Worm (Caenorhabditis elegans) whole organism, L2 larva: ENCODE data around the gene F47E1.20.

Experiments
- C34F6.9 ChIP-seq: fragments of 150-350 bp; optimal IDR thresholded peaks from 2 replicates; lab custom pipeline; 2014; ENCODE audit warnings: missing biosample characterization, missing genetic modification characterization
- R02D3.7 ChIP-seq: fragments of 150-350 bp; optimal IDR thresholded peaks from 2 replicates; lab custom pipeline; 2014; ENCODE audit warnings: missing biosample characterization, missing genetic modification characterization
- ZK546.5 ChIP-seq: sonication (generic microtip); optimal IDR thresholded peaks from 2 replicates; lab custom pipeline; 2017; ENCODE audit warnings: missing biosample characterization, missing genetic modification characterization
- alr-1 ChIP-seq: fragments of 150-350 bp; optimal IDR thresholded peaks from 2 replicates; lab custom pipeline; 2014; ENCODE audit warnings: missing biosample characterization, missing genetic modification characterization
- aly-2 ChIP-seq: fragments of 150-350 bp; optimal IDR thresholded peaks from 2 replicates; lab custom pipeline; 2014; ENCODE audit warnings: missing biosample characterization, missing genetic modification characterization
- blmp-1 ChIP-seq: sonication (generic microtip); optimal IDR thresholded peaks from 2 replicates; lab custom pipeline; 2017; ENCODE audit warnings: missing genetic modification characterization, mild to moderate bottlenecking, missing compliant biosample characterization, antibody characterized with exemption, moderate library complexity; ENCODE audit not compliant: insufficient read depth
- ceh-16 ChIP-seq: fragments of 150-350 bp; optimal IDR thresholded peaks from 2 replicates; lab custom pipeline; 2014; ENCODE audit warnings: missing biosample characterization, missing genetic modification characterization
- ceh-82 ChIP-seq: fragments of 150-350 bp; optimal IDR thresholded peaks from 2 replicates; lab custom pipeline; 2014; ENCODE audit warnings: missing biosample characterization, missing genetic modification characterization
- crh-2 ChIP-seq: sonication (generic microtip); optimal IDR thresholded peaks from 2 replicates; lab custom pipeline; 2017; ENCODE audit warnings: missing biosample characterization, missing genetic modification characterization
- dmd-4 ChIP-seq: sonication (generic microtip); optimal IDR thresholded peaks from 2 replicates; lab custom pipeline; 2017; ENCODE audit warnings: missing biosample characterization, missing genetic modification characterization
- egl-27 ChIP-seq: sonication (generic microtip); optimal IDR thresholded peaks from 3 replicates; lab custom pipeline; 2017; ENCODE audit warnings: missing biosample characterization, missing genetic modification reagents, missing genetic modification characterization
- elt-1 ChIP-seq: fragments of 150-350 bp; optimal IDR thresholded peaks from 2 replicates; lab custom pipeline; 2014; ENCODE audit warnings: missing biosample characterization, missing genetic modification characterization
- fos-1 ChIP-seq: fragments of 150-350 bp; optimal IDR thresholded peaks from 2 replicates; lab custom pipeline; 2014; ENCODE audit warnings: missing biosample characterization, missing genetic modification characterization
- gmeb-1 ChIP-seq: fragments of 150-350 bp; optimal IDR thresholded peaks from 2 replicates; lab custom pipeline; 2014; ENCODE audit warnings: missing biosample characterization, missing genetic modification characterization
- lin-13 ChIP-seq: fragments of 150-350 bp; optimal IDR thresholded peaks from 2 replicates; lab custom pipeline; 2014; ENCODE audit warnings: missing biosample characterization, missing genetic modification reagents, missing genetic modification characterization
- lsy-2 ChIP-seq, 2 experiments: fragments of 150-350 bp in 1 of 2; sonication (generic microtip) in 1 of 2; optimal IDR thresholded peaks; 2 replicates each; lab custom pipeline; 2014 to 2017; ENCODE audit warnings: missing biosample characterization in 2 of 2, missing genetic modification characterization in 2 of 2
- mab-5 ChIP-seq: fragments of 150-350 bp; optimal IDR thresholded peaks from 2 replicates; lab custom pipeline; 2014; ENCODE audit warnings: missing biosample characterization, missing genetic modification characterization
- mbf-1 ChIP-seq: sonication (generic microtip); optimal IDR thresholded peaks from 2 replicates; lab custom pipeline; 2017; ENCODE audit warnings: missing biosample characterization, missing genetic modification characterization
- nhr-10 ChIP-seq: sonication (generic microtip); optimal IDR thresholded peaks from 2 replicates; lab custom pipeline; 2017; ENCODE audit warnings: missing biosample characterization, missing genetic modification characterization
- nhr-11 ChIP-seq: fragments of 150-350 bp; optimal IDR thresholded peaks from 2 replicates; lab custom pipeline; 2014; ENCODE audit warnings: missing biosample characterization, missing genetic modification characterization
- nhr-12 ChIP-seq: fragments of 150-350 bp; optimal IDR thresholded peaks from 2 replicates; lab custom pipeline; 2014; ENCODE audit warnings: missing biosample characterization, missing genetic modification characterization
- nhr-129 ChIP-seq: fragments of 150-350 bp; optimal IDR thresholded peaks from 2 replicates; lab custom pipeline; 2014; ENCODE audit warnings: missing biosample characterization, missing genetic modification characterization
- nhr-21 ChIP-seq: fragments of 150-350 bp; optimal IDR thresholded peaks from 2 replicates; lab custom pipeline; 2014; ENCODE audit warnings: missing biosample characterization, missing genetic modification characterization
- nhr-237 ChIP-seq: fragments of 150-350 bp; optimal IDR thresholded peaks from 2 replicates; lab custom pipeline; 2014; ENCODE audit warnings: missing biosample characterization, missing genetic modification characterization
- nhr-6 ChIP-seq: fragments of 150-350 bp; optimal IDR thresholded peaks from 2 replicates; lab custom pipeline; 2014; ENCODE audit warnings: missing biosample characterization, missing genetic modification characterization
- nhr-77 ChIP-seq: fragments of 150-350 bp; optimal IDR thresholded peaks from 2 replicates; lab custom pipeline; 2014; ENCODE audit warnings: missing biosample characterization, missing genetic modification characterization
- peb-1 ChIP-seq: fragments of 150-350 bp; optimal IDR thresholded peaks from 2 replicates; lab custom pipeline; 2014; ENCODE audit warnings: missing biosample characterization, missing genetic modification characterization
- sem-4 ChIP-seq: fragments of 150-350 bp; optimal IDR thresholded peaks from 2 replicates; lab custom pipeline; 2014; ENCODE audit warnings: missing biosample characterization, missing genetic modification reagents, missing genetic modification characterization
- sma-3 ChIP-seq: sonication (generic microtip); optimal IDR thresholded peaks from 2 replicates; lab custom pipeline; 2016; ENCODE audit warnings: missing genetic modification reagents, missing genetic modification characterization, missing compliant biosample characterization
- sma-9 ChIP-seq, 2 experiments: fragments of 150-350 bp in 1 of 2; sonication (generic microtip) in 1 of 2; optimal IDR thresholded peaks; 2 replicates each; lab custom pipeline; 2014 to 2016; ENCODE audit warnings: missing genetic modification characterization in 2 of 2, mild to moderate bottlenecking in 1 of 2, missing biosample characterization in 1 of 2, missing compliant biosample characterization in 1 of 2, missing genetic modification reagents in 1 of 2, moderate library complexity in 1 of 2
- snpc-4 ChIP-seq: fragments of 150-350 bp; optimal IDR thresholded peaks from 2 replicates; lab custom pipeline; 2014; ENCODE audit warnings: missing biosample characterization, missing genetic modification characterization
- unc-39 ChIP-seq: fragments of 150-350 bp; optimal IDR thresholded peaks from 2 replicates; lab custom pipeline; 2014; ENCODE audit warnings: missing biosample characterization, missing genetic modification characterization
- unc-55 ChIP-seq: fragments of 150-350 bp; sonication (generic microtip); optimal IDR thresholded peaks from 3 replicates; lab custom pipeline; 2014; ENCODE audit warnings: missing biosample characterization, missing genetic modification reagents, missing genetic modification characterization
- ztf-1 ChIP-seq: fragments of 200-800 bp; sonication (Bioruptor generic); conservative IDR thresholded peaks from 2 replicates; pipeline ENCODE4 v1.3.6; 2022; ENCODE audit warnings: missing genetic modification characterization, missing compliant biosample characterization
- ztf-11 ChIP-seq: sonication (generic microtip); optimal IDR thresholded peaks from 2 replicates; lab custom pipeline; 2017; ENCODE audit warnings: missing biosample characterization, missing genetic modification characterization

The F47E1.20 gene

ce11 chrX:9091873-9092272, 43.1 kb downstream of the F47E1.20 start:
- no peak for TF ChIP-seq nhr-12
- TF ChIP-seq egl-27 (tag; lab: Kevin White, UChicago), result no peak
- no peak for TF ChIP-seq snpc-4 (tag; lab: Kevin White, UChicago)
- no peak for TF ChIP-seq R02D3.7 (tag; lab: Kevin White, UChicago)
- TF ChIP-seq lin-13 (GFP tag; lab: Kevin White, UChicago), result no peak
- no peak for TF ChIP-seq C34F6.9 (tag; lab: Kevin White, UChicago)
- TF ChIP-seq nhr-237 (tag; lab: Kevin White, UChicago), result no peak
- no peak for TF ChIP-seq mbf-1 (tag; lab: Kevin White, UChicago)
- TF ChIP-seq sem-4 (tag; lab: Kevin White, UChicago), result no peak
- no peak for TF ChIP-seq nhr-77 (tag; lab: Kevin White, UChicago)
- TF ChIP-seq alr-1, result no peak
- no peak for TF ChIP-seq crh-2 (tag; lab: Kevin White, UChicago)
- TF ChIP-seq unc-39 (tag; lab: Kevin White, UChicago), result no peak
- TF ChIP-seq ceh-16 (tag; lab: Kevin White, UChicago), result no peak
- TF ChIP-seq elt-1, result no peak
- TF ChIP-seq dmd-4 (tag; lab: Kevin White, UChicago), result no peak
- no peak for TF ChIP-seq ceh-82
- TF ChIP-seq blmp-1, result no peak

- peak; percentile 89 for TF ChIP-seq fos-1
- peak; percentile 2 for TF ChIP-seq gmeb-1 (tag; lab: Kevin White, UChicago)
- no peak for TF ChIP-seq nhr-11
- peak; percentile 38 for TF ChIP-seq crh-2 (tag; lab: Kevin White, UChicago)
- peak; percentile 3 for TF ChIP-seq sma-9 (GFP tag; optimal IDR thresholded peaks at IDR 0.05; lab: Kevin White, UChicago)
- no peak for TF ChIP-seq sma-9 (tag; optimal IDR thresholded peaks at IDR 0.05; lab: Kevin White, UChicago)
Observed at ce11 chrX:9096861-9097260, 48.1 kb downstream of the F47E1.20 start.

- TF ChIP-seq ceh-16 (tag; lab: Kevin White, UChicago) (peak; percentile 16), nhr-10 (tag; lab: Kevin White, UChicago) (no peak)
Observed at ce11 chrX:9102150-9102549, 53.4 kb downstream of the F47E1.20 start.

ce11 chrX:9103048-9103447, 54.3 kb downstream of the F47E1.20 start:
- TF ChIP-seq aly-2 (tag; lab: Kevin White, UChicago), result no peak
- TF ChIP-seq mbf-1 (tag; lab: Kevin White, UChicago), result no peak
- no peak for TF ChIP-seq nhr-21
- no peak for TF ChIP-seq alr-1
- no peak for TF ChIP-seq fos-1
- no peak for TF ChIP-seq snpc-4 (tag; lab: Kevin White, UChicago)
- TF ChIP-seq ztf-11 (tag; lab: Kevin White, UChicago), result no peak
- TF ChIP-seq nhr-6 (tag; lab: Kevin White, UChicago), result no peak
- TF ChIP-seq ztf-1 (GFP tag; lab: Robert Waterston, UW), result no peak
- no peak for TF ChIP-seq ZK546.5 (tag; lab: Kevin White, UChicago)
- TF ChIP-seq nhr-11, result no peak
- no peak for TF ChIP-seq sma-9 (GFP tag; optimal IDR thresholded peaks at IDR 0.05; lab: Kevin White, UChicago)
- TF ChIP-seq sma-9 (tag; optimal IDR thresholded peaks at IDR 0.05; lab: Kevin White, UChicago), result no peak
- TF ChIP-seq mab-5 (tag; lab: Kevin White, UChicago), result no peak
- TF ChIP-seq blmp-1, result no peak
- no peak for TF ChIP-seq lsy-2 (tag; optimal IDR thresholded peaks at IDR 0.05; lab: Kevin White, UChicago)
- no peak for TF ChIP-seq unc-39 (tag; lab: Kevin White, UChicago)
- TF ChIP-seq, all 48 proteins: peak for 0

ce11 chrX:9103584-9103983, 54.8 kb downstream of the F47E1.20 start:
- no peak for TF ChIP-seq sma-3 (GFP tag; lab: Kevin White, UChicago)
- TF ChIP-seq dmd-4 (tag; lab: Kevin White, UChicago), result no peak
- peak; percentile 60 for TF ChIP-seq nhr-129 (tag; lab: Kevin White, UChicago)
- no peak for TF ChIP-seq unc-55
- TF ChIP-seq ceh-16 (tag; lab: Kevin White, UChicago), result no peak
- no peak for TF ChIP-seq peb-1
- TF ChIP-seq nhr-11, result no peak
